Worm (Caenorhabditis elegans): ENCODE measurements around the gene pqn-29.

ce11 chrIII:4693695-4694094 is 47.5 kb upstream of the pqn-29 start, which contains the start of gene T04A8.8:
- no peak for TF ChIP-seq mcd-1 (GFP tag; IDR thresholded peaks at IDR 0.05)
- TF ChIP-seq tbp1 (GFP tag; optimal IDR thresholded peaks at IDR 0.05), result no peak
- TF ChIP-seq unc-62 (GFP tag; optimal IDR thresholded peaks at IDR 0.05), result no peak
- TF ChIP-seq ceh-40 (GFP tag; IDR thresholded peaks at IDR 0.05), result no peak

All from whole organism, young adult.